Worm (Caenorhabditis elegans) whole organism, midembryonic: ENCODE measurements around the gene F35F10.7.

Experiments used
- T22C8.4 ChIP-seq: fragments of 200-800 bp; sonication (Bioruptor generic); IDR thresholded peaks from 2 replicates; pipeline ENCODE4 v1.3.6; 2022; ENCODE audit warnings: missing genetic modification characterization, missing compliant biosample characterization
- cog-1 ChIP-seq: sonication (generic microtip); optimal IDR thresholded peaks from 2 replicates; lab custom pipeline; 2016; ENCODE audit warnings: missing genetic modification characterization, missing compliant biosample characterization
- flt-1 ChIP-seq: fragments of 200-800 bp; sonication (Bioruptor generic); IDR thresholded peaks from 2 replicates; pipeline ENCODE4 v1.3.6; 2022; ENCODE audit warnings: missing genetic modification characterization, missing compliant biosample characterization
- klf-2 ChIP-seq: fragments of 200-800 bp; sonication (Bioruptor generic); conservative IDR thresholded peaks from 2 replicates; pipeline ENCODE4 v1.3.6; 2022; ENCODE audit warnings: missing genetic modification reagents, missing genetic modification characterization, missing compliant biosample characterization
- med-1 ChIP-seq: sonication (generic microtip); optimal IDR thresholded peaks from 2 replicates; lab custom pipeline; 2017; ENCODE audit warnings: missing genetic modification characterization, mild to moderate bottlenecking, missing compliant biosample characterization, antibody characterized with exemption, missing genetic modification reagents; ENCODE audit not compliant: insufficient read depth
- ztf-23 ChIP-seq: fragments of 200-800 bp; sonication (Bioruptor generic); IDR thresholded peaks from 2 replicates; pipeline ENCODE4 v1.3.6; 2022; ENCODE audit warnings: missing genetic modification reagents, missing genetic modification characterization, missing compliant biosample characterization
- ztf-29 ChIP-seq: fragments of 200-800 bp; sonication (Bioruptor generic); IDR thresholded peaks from 2 replicates; pipeline ENCODE4 v1.3.6; 2022; ENCODE audit warnings: missing genetic modification reagents, missing genetic modification characterization, missing compliant biosample characterization

- TF ChIP-seq ztf-29 (no peak), flt-1 (GFP tag; lab: Robert Waterston, UW) (no peak), klf-2 (no peak), ztf-23 (GFP tag; lab: Robert Waterston, UW) (no peak), med-1 (GFP tag; lab: Kevin White, UChicago) (no peak), cog-1 (tag; lab: Kevin White, UChicago) (no peak), T22C8.4 (no peak)
These were observed 12.2 kb upstream of the F35F10.7 start for ce11 chrV:3299437-3299836.
